3 fruit fly cellular contexts compared by ENCODE assay signal in the genomic region with DNA sequence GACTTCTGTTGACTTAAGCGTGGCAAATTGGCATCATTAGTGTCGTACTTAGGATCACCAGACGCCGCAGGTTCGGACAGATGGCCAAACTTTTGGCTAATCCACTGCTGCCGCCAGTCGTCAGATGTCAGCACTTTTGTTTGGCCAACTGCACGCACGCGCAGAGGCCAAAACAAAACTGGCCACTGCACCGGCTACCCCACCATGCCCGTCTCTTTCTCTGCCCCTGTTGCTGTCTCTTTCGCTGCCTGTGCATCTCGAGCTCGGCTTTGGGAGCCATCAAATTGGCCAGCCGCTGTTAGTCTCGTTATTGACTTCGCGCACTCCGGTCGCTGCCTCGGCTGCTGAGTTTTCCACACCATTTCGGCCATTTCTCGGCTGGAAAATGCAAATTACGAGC.
TF ChIP-seq lines count a peak whose summit lies in the region.

A gene (plus strand): TSS at position 301 of the 400 bp plus-strand sequence.

- TF ChIP-seq CTCF in whole organism, embryonic (GFP tag; optimal IDR thresholded peaks at IDR 0.05; lab: Kevin White, UChicago), result no peak

TF ChIP-seq in whole organism, embryonic, 481 proteins besides CTCF, POLR2A, EP300 and RAD21:
- TF ChIP-seq Blimp-1 (GFP tag; optimal IDR thresholded peaks at IDR 0.05; lab: Kevin White, UChicago), result peak; percentile 50
- TF ChIP-seq CG3726 (GFP tag; IDR thresholded peaks at IDR 0.05; lab: Robert Waterston, UW), result peak; percentile 18; the same call in 1 of the 3 replicates
- TF ChIP-seq Dfd (GFP tag; optimal IDR thresholded peaks at IDR 0.05; lab: Kevin White, UChicago), result no peak
- TF ChIP-seq lmd (GFP tag; IDR thresholded peaks at IDR 0.05; lab: Robert Waterston, UW), result peak; percentile 15; the same call in 1 of the 2 replicates
- TF ChIP-seq ken (GFP tag; IDR thresholded peaks at IDR 0.05; lab: Robert Waterston, UW), result 0 out of 3 replicates have a peak, but pooled peaks have one; percentile 18
- 0 out of 2 replicates have a peak, but pooled peaks have one; percentile 14 for TF ChIP-seq CG11085 (GFP tag; IDR thresholded peaks at IDR 0.05; lab: Robert Waterston, UW)
- TF ChIP-seq her (GFP tag; optimal IDR thresholded peaks at IDR 0.05; lab: Kevin White, UChicago), result no peak
- TF ChIP-seq Drgx (GFP tag; IDR thresholded peaks at IDR 0.05; lab: Robert Waterston, UW), result peak; percentile 29; the same call in 1 of the 2 replicates
- 0 out of 2 replicates have a peak, but pooled peaks have one; percentile 27 for TF ChIP-seq vvl (GFP tag; IDR thresholded peaks at IDR 0.05; lab: Robert Waterston, UW)
- no peak for TF ChIP-seq Pdp1 (GFP tag; optimal IDR thresholded peaks at IDR 0.05; lab: Kevin White, UChicago)
- TF ChIP-seq oc (tag; optimal IDR thresholded peaks at IDR 0.05; lab: Kevin White, UChicago), result peak; percentile 25
- 0 out of 3 replicates have a peak, but pooled peaks have one; percentile 19 for TF ChIP-seq ci (GFP tag; IDR thresholded peaks at IDR 0.05; lab: Robert Waterston, UW)

TF ChIP-seq in whole organism, prepupa, 60 proteins besides CTCF, POLR2A, EP300 and RAD21:
- TF ChIP-seq eg (GFP tag; IDR thresholded peaks at IDR 0.05; lab: Robert Waterston, UW) (peak; percentile 36; the same call in 1 of the 3 replicates), dsx (GFP tag; optimal IDR thresholded peaks at IDR 0.05; lab: Kevin White, UChicago; ENCODE audit: poor library complexity, severe bottlenecking) (no peak)

TF ChIP-seq in whole organism, pupa, 21 proteins besides CTCF, POLR2A, EP300 and RAD21:
- TF ChIP-seq CG17806 (tag; optimal IDR thresholded peaks at IDR 0.05; lab: Kevin White, UChicago) (no peak), CG4496 (GFP tag; IDR thresholded peaks at IDR 0.05; lab: Robert Waterston, UW) (peak; percentile 72; the same call in 2 of the 3 replicates), CG8301 (tag; optimal IDR thresholded peaks at IDR 0.05; lab: Kevin White, UChicago) (no peak), Ets98B (GFP tag; IDR thresholded peaks at IDR 0.05; lab: Robert Waterston, UW) (0 out of 2 replicates have a peak, but pooled peaks have one; percentile 17), CG8159 (tag; optimal IDR thresholded peaks at IDR 0.05; lab: Kevin White, UChicago) (no peak)
